Fruit fly (Drosophila melanogaster) whole organism, wandering third instar larva: ENCODE measurements around the gene SuUR.

ENCODE experiments used
- Abd-B ChIP-seq: fragments of >200 bp; optimal IDR thresholded peaks from 2 replicates; lab custom pipeline; 2017; ENCODE audit warnings: missing biosample characterization, missing genetic modification characterization
- CG32264 ChIP-seq: fragments of 200-800 bp; sonication (Bioruptor generic); optimal IDR thresholded peaks from 2 replicates; lab custom pipeline; 2016; ENCODE audit warnings: missing biosample characterization, missing genetic modification characterization
- CG9705 ChIP-seq: fragments of 200-800 bp; sonication (Bioruptor generic); optimal IDR thresholded peaks from 2 replicates; lab custom pipeline; 2018; ENCODE audit warnings: missing biosample characterization, mild to moderate bottlenecking, missing genetic modification characterization
- CrebA ChIP-seq: fragments of 200-800 bp; sonication (Bioruptor generic); optimal IDR thresholded peaks from 2 replicates; lab custom pipeline; 2016; ENCODE audit warnings: missing biosample characterization, mild to moderate bottlenecking, missing genetic modification characterization, borderline replicate concordance
- Dfd ChIP-seq: fragments of >200 bp; optimal IDR thresholded peaks from 2 replicates; lab custom pipeline; 2017; ENCODE audit warnings: missing biosample characterization, missing genetic modification characterization
- Dif ChIP-seq: fragments of 200-275, 200-300 bp; sonication (Bioruptor generic); optimal IDR thresholded peaks from 2 replicates; lab custom pipeline; 2018; ENCODE audit warnings: missing biosample characterization, missing genetic modification characterization; ENCODE audit not compliant: partially characterized antibody
- GATAd ChIP-seq: sonication (Bioruptor generic); optimal IDR thresholded peaks from 2 replicates; lab custom pipeline; 2016; ENCODE audit warnings: missing biosample characterization, missing genetic modification characterization
- HLH106 ChIP-seq: fragments of 200-800 bp; optimal IDR thresholded peaks from 3 replicates; lab custom pipeline; 2019; ENCODE audit warnings: missing biosample characterization, mild to moderate bottlenecking, missing genetic modification characterization, moderate library complexity
- Hnf4 ChIP-seq: fragments of 200-800 bp; sonication (Bioruptor generic); optimal IDR thresholded peaks from 2 replicates; lab custom pipeline; 2016; ENCODE audit warnings: missing biosample characterization, mild to moderate bottlenecking, missing genetic modification characterization
- Hr78 ChIP-seq: fragments of >200 bp; optimal IDR thresholded peaks from 2 replicates; lab custom pipeline; 2017; ENCODE audit warnings: missing biosample characterization, missing genetic modification characterization
- Jra ChIP-seq: sonication (Bioruptor generic); optimal IDR thresholded peaks from 2 replicates; lab custom pipeline; 2016; ENCODE audit warnings: missing biosample characterization, missing genetic modification characterization
- Mio ChIP-seq: sonication (Bioruptor generic); optimal IDR thresholded peaks from 2 replicates; lab custom pipeline; 2016; ENCODE audit warnings: missing biosample characterization, missing genetic modification characterization
- Myc ChIP-seq: fragments of >200 bp; optimal IDR thresholded peaks from 2 replicates; lab custom pipeline; 2017
- N ChIP-seq: fragments of >200 bp; optimal IDR thresholded peaks from 2 replicates; lab custom pipeline; 2018; ENCODE audit warnings: missing biosample characterization, missing external identifiers, missing genetic modification characterization
- OdsH ChIP-seq: fragments of 200-800 bp; sonication (Bioruptor generic); optimal IDR thresholded peaks from 2 replicates; lab custom pipeline; 2016; ENCODE audit warnings: missing biosample characterization, mild to moderate bottlenecking, missing genetic modification characterization
- Rel ChIP-seq, 2 experiments: fragments of 200-800 bp; sonication (Bioruptor generic) in 1 of 2; optimal IDR thresholded peaks; 2 replicates in 1 of 2; 3 replicates in 1 of 2; lab custom pipeline; 2016 to 2019; ENCODE audit warnings: mild to moderate bottlenecking in 2 of 2, missing biosample characterization in 2 of 2, missing genetic modification characterization in 2 of 2, moderate library complexity in 1 of 2
- Sp1 ChIP-seq: fragments of 200-800 bp; sonication (Bioruptor generic); optimal IDR thresholded peaks from 3 replicates; lab custom pipeline; 2019; ENCODE audit warnings: missing biosample characterization, mild to moderate bottlenecking, missing genetic modification characterization, moderate library complexity
- Vsx2 ChIP-seq: fragments of 200-300, 225-300 bp; sonication (Bioruptor generic); optimal IDR thresholded peaks from 2 replicates; lab custom pipeline; 2018; ENCODE audit warnings: missing biosample characterization, missing genetic modification characterization; ENCODE audit not compliant: partially characterized antibody
- brk ChIP-seq: fragments of 200-800 bp; sonication (Bioruptor generic); optimal IDR thresholded peaks from 2 replicates; lab custom pipeline; 2016; ENCODE audit warnings: missing biosample characterization, mild to moderate bottlenecking, missing genetic modification characterization
- dl ChIP-seq, 2 experiments: fragments of 175-275, 200-275 bp in 1 of 2; fragments of 200-275 bp in 1 of 2; sonication (Bioruptor generic); optimal IDR thresholded peaks; lab custom pipeline; 2018; ENCODE audit warnings: mild to moderate bottlenecking in 2 of 2, missing biosample characterization in 2 of 2, missing genetic modification characterization in 2 of 2, moderate library complexity in 2 of 2; ENCODE audit not compliant: partially characterized antibody in 2 of 2, insufficient read depth in 1 of 2
- dmrt93B ChIP-seq: fragments of 200-800 bp; sonication (Bioruptor generic); optimal IDR thresholded peaks from 2 replicates; lab custom pipeline; 2018; ENCODE audit warnings: missing biosample characterization, mild to moderate bottlenecking, missing genetic modification characterization
- ey ChIP-seq: fragments of 200-800 bp; sonication (Bioruptor generic); optimal IDR thresholded peaks from 2 replicates; lab custom pipeline; 2016; ENCODE audit warnings: missing biosample characterization, missing genetic modification characterization
- foxo ChIP-seq, 2 experiments: fragments of 200-800 bp; sonication (Bioruptor generic); optimal IDR thresholded peaks; 2 replicates in 1 of 2; 3 replicates in 1 of 2; lab custom pipeline; 2016 to 2017; ENCODE audit warnings: missing biosample characterization in 2 of 2, missing genetic modification characterization in 2 of 2
- fru ChIP-seq: fragments of 200-800 bp; sonication (Bioruptor generic); optimal IDR thresholded peaks from 3 replicates; lab custom pipeline; 2016; ENCODE audit warnings: missing biosample characterization, mild to moderate bottlenecking, missing genetic modification characterization
- h ChIP-seq: fragments of 200-800 bp; sonication (Bioruptor generic); optimal IDR thresholded peaks from 3 replicates; lab custom pipeline; 2016; ENCODE audit warnings: missing biosample characterization, mild to moderate bottlenecking, missing genetic modification characterization
- jim ChIP-seq: fragments of 175-275, 200-325 bp; sonication (Bioruptor generic); optimal IDR thresholded peaks from 2 replicates; lab custom pipeline; 2016; ENCODE audit warnings: missing biosample characterization, mild to moderate bottlenecking, missing genetic modification characterization
- lola ChIP-seq: fragments of >200 bp; optimal IDR thresholded peaks from 2 replicates; lab custom pipeline; 2017; ENCODE audit warnings: missing biosample characterization, missing genetic modification characterization
- psq ChIP-seq: fragments of 200-800 bp; sonication (Bioruptor generic); optimal IDR thresholded peaks from 3 replicates; lab custom pipeline; 2017; ENCODE audit warnings: missing biosample characterization, mild to moderate bottlenecking, missing genetic modification characterization, moderate library complexity
- rgr ChIP-seq: fragments of 200-800 bp; sonication (Bioruptor generic); optimal IDR thresholded peaks from 3 replicates; lab custom pipeline; 2016; ENCODE audit warnings: missing biosample characterization, mild to moderate bottlenecking, missing genetic modification characterization
- sage ChIP-seq: fragments of 200-800 bp; sonication (Bioruptor generic); optimal IDR thresholded peaks from 2 replicates; lab custom pipeline; 2016; ENCODE audit warnings: missing biosample characterization, mild to moderate bottlenecking, missing genetic modification characterization
- sv ChIP-seq: fragments of 200-800 bp; sonication (Bioruptor generic); optimal IDR thresholded peaks from 3 replicates; lab custom pipeline; 2016; ENCODE audit warnings: missing biosample characterization, missing genetic modification characterization
- tai ChIP-seq: sonication (Bioruptor generic); optimal IDR thresholded peaks from 2 replicates; lab custom pipeline; 2016; ENCODE audit warnings: missing biosample characterization, missing genetic modification characterization
- usp ChIP-seq: fragments of >200 bp; optimal IDR thresholded peaks from 2 replicates; lab custom pipeline; 2017; ENCODE audit warnings: missing biosample characterization, missing genetic modification characterization
- woc ChIP-seq: sonication (Bioruptor generic); optimal IDR thresholded peaks from 2 replicates; lab custom pipeline; 2016; ENCODE audit warnings: missing biosample characterization, mild to moderate bottlenecking, missing genetic modification characterization

The SuUR gene

dm6 chr3L:11049414-11049813, 15.4 kb upstream of the SuUR start:
- TF ChIP-seq dmrt93B (GFP tag; lab: Kevin White, UChicago) (no peak), fru (GFP tag; lab: Kevin White, UChicago) (no peak), foxo (GFP tag; optimal IDR thresholded peaks at IDR 0.05; lab: Kevin White, UChicago) (no peak), brk (GFP tag; lab: Kevin White, UChicago) (no peak), jim (no peak), CrebA (GFP tag; lab: Kevin White, UChicago) (no peak)

- TF ChIP-seq dmrt93B (GFP tag; lab: Kevin White, UChicago) (no peak), foxo (GFP tag; optimal IDR thresholded peaks at IDR 0.05; lab: Kevin White, UChicago) (no peak), ey (GFP tag; lab: Kevin White, UChicago) (no peak), dl (GFP tag; optimal IDR thresholded peaks at IDR 0.05; lab: Kevin White, UChicago; ENCODE audit: insufficient read depth in 1 of 2, partially characterized antibody in 2 of 2) (no peak), Sp1 (no peak), OdsH (GFP tag; lab: Kevin White, UChicago) (no peak), N (GFP tag; lab: Kevin White, UChicago) (no peak), Mio (no peak), sage (GFP tag; lab: Kevin White, UChicago) (no peak), fru (GFP tag; lab: Kevin White, UChicago) (no peak), tai (GFP tag; lab: Kevin White, UChicago) (no peak), Jra (GFP tag; lab: Kevin White, UChicago) (no peak), Hr78 (GFP tag; lab: Kevin White, UChicago) (no peak), HLH106 (tag; lab: Kevin White, UChicago) (no peak), woc (GFP tag; lab: Kevin White, UChicago) (no peak), Myc (no peak), Dfd (GFP tag; lab: Kevin White, UChicago) (no peak)
Observed at dm6 chr3L:11051271-11051670, 13.5 kb upstream of the SuUR start, which contains the start of gene CG43693. Gene CG43693, minus strand, starts transcription at chr3L:11051371.

- peak; percentile 4 for TF ChIP-seq fru (GFP tag; lab: Kevin White, UChicago)
- TF ChIP-seq HLH106 (tag; lab: Kevin White, UChicago): no peak
- TF ChIP-seq, all 38 proteins: peak for 1
Observed at dm6 chr3L:11052760-11053259, 12.0 kb upstream of the SuUR start.

DNA sequence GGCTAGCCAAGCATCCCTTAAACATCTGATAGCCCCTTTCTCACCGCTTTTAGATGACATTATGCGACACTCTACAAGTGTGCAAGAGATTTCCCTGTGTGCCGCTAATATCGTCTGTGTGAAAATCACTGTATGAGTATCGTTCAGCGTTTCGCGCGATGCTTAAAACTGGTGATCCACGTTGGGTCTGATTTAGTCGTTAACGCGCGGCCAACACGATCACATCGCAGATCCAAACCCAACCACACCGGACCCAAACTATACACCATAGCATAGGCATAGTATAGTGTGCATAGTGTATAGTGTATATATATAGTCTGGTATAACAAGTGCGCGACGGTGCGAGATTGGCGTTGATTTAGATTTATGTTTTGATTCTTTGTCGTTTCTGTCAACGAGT, 10.9 kb upstream of the SuUR start, which contains the start of gene CG7888:
TSS of gene CG7888 (plus strand) at position 193 of the 400 bp plus-strand sequence.
- no peak for TF ChIP-seq Vsx2 (GFP tag; lab: Kevin White, UChicago)
- TF ChIP-seq ey (GFP tag; lab: Kevin White, UChicago): no peak
- no peak for TF ChIP-seq woc (GFP tag; lab: Kevin White, UChicago)
- no peak for TF ChIP-seq Jra (GFP tag; lab: Kevin White, UChicago)
- TF ChIP-seq usp (GFP tag; lab: Kevin White, UChicago): no peak
- no peak for TF ChIP-seq OdsH (GFP tag; lab: Kevin White, UChicago)
- no peak for TF ChIP-seq lola (GFP tag; lab: Kevin White, UChicago)
- TF ChIP-seq rgr (GFP tag; lab: Kevin White, UChicago): no peak
- TF ChIP-seq dmrt93B (GFP tag; lab: Kevin White, UChicago): no peak
- no peak for TF ChIP-seq sv (GFP tag; lab: Kevin White, UChicago)
- no peak for TF ChIP-seq tai (GFP tag; lab: Kevin White, UChicago)
- TF ChIP-seq Hnf4 (GFP tag; lab: Kevin White, UChicago): no peak

DNA sequence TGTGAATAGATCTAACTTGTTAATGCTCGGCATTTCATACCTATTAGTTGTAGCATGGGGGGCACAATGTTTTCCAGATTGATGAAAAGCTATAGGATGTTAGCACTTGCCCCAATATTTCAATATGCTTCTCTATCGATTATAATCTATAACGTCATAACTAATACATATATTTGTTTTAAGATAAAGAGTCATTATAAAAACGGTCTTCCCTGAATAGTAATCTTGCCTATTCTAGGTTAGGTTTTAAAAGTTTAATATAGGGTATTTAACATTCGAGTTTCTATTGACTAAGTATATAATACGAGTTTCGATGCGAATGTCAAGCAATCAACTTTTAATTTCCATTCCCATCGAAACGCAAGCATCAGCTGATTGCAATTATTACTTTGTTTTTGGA, 3.6 kb upstream of the SuUR start, which contains the start of the genes CG6321 and Blos2:
TSS of gene CG6321 (minus strand) at position 25 of the 400 bp plus-strand sequence.
TSS of gene Blos2 (plus strand) at position 372 of the 400 bp plus-strand sequence.
- TF ChIP-seq foxo (GFP tag; optimal IDR thresholded peaks at IDR 0.05; lab: Kevin White, UChicago): peak in 1 of 2 experiments; percentile 82
- TF ChIP-seq CrebA (GFP tag; lab: Kevin White, UChicago): no peak
- peak; percentile 50 for TF ChIP-seq psq (GFP tag; lab: Kevin White, UChicago)
- TF ChIP-seq lola (GFP tag; lab: Kevin White, UChicago): no peak
- no peak for TF ChIP-seq N (GFP tag; lab: Kevin White, UChicago)
- TF ChIP-seq sage (GFP tag; lab: Kevin White, UChicago): peak; percentile 31
- no peak for TF ChIP-seq jim
- no peak for TF ChIP-seq Dif (GFP tag; lab: Kevin White, UChicago)
- TF ChIP-seq Sp1: peak; percentile 77
- no peak for TF ChIP-seq Rel (GFP tag; optimal IDR thresholded peaks at IDR 0.05; lab: Kevin White, UChicago)
- TF ChIP-seq Rel (tag; optimal IDR thresholded peaks at IDR 0.05; lab: Kevin White, UChicago): peak; percentile 23
- no peak for TF ChIP-seq tai (GFP tag; lab: Kevin White, UChicago)
- TF ChIP-seq brk (GFP tag; lab: Kevin White, UChicago): no peak
- TF ChIP-seq Myc: no peak
- no peak for TF ChIP-seq dl (GFP tag; optimal IDR thresholded peaks at IDR 0.05; lab: Kevin White, UChicago; ENCODE audit: insufficient read depth in 1 of 2, partially characterized antibody in 2 of 2)
- TF ChIP-seq OdsH (GFP tag; lab: Kevin White, UChicago): peak; percentile 72
- no peak for TF ChIP-seq Hr78 (GFP tag; lab: Kevin White, UChicago)
- TF ChIP-seq Mio: no peak
- no peak for TF ChIP-seq Abd-B (GFP tag; lab: Kevin White, UChicago)
- peak; percentile 66 for TF ChIP-seq ey (GFP tag; lab: Kevin White, UChicago)
- peak; percentile 59 for TF ChIP-seq Hnf4 (GFP tag; lab: Kevin White, UChicago)
- TF ChIP-seq HLH106 (tag; lab: Kevin White, UChicago): peak; percentile 74
- TF ChIP-seq dmrt93B (GFP tag; lab: Kevin White, UChicago): no peak
- TF ChIP-seq CG32264 (GFP tag; lab: Kevin White, UChicago): peak; percentile 18
- TF ChIP-seq h: peak; percentile 84
- TF ChIP-seq Dfd (GFP tag; lab: Kevin White, UChicago): no peak
- no peak for TF ChIP-seq GATAd (GFP tag; lab: Kevin White, UChicago)
- TF ChIP-seq sv (GFP tag; lab: Kevin White, UChicago): peak; percentile 23
- TF ChIP-seq usp (GFP tag; lab: Kevin White, UChicago): no peak
- TF ChIP-seq woc (GFP tag; lab: Kevin White, UChicago): peak; percentile 80
- TF ChIP-seq CG9705 (GFP tag; lab: Kevin White, UChicago): peak; percentile 29
